Worm (Caenorhabditis elegans) whole organism, midembryonic: ENCODE data around the gene sel-8.

Source experiments
- cog-1 ChIP-seq: sonication (generic microtip); optimal IDR thresholded peaks from 2 replicates; lab custom pipeline; 2016; ENCODE audit warnings: missing genetic modification characterization, missing compliant biosample characterization
- flt-1 ChIP-seq: fragments of 200-800 bp; sonication (Bioruptor generic); IDR thresholded peaks from 2 replicates; pipeline ENCODE4 v1.3.6; 2022; ENCODE audit warnings: missing genetic modification characterization, missing compliant biosample characterization
- klf-2 ChIP-seq: fragments of 200-800 bp; sonication (Bioruptor generic); conservative IDR thresholded peaks from 2 replicates; pipeline ENCODE4 v1.3.6; 2022; ENCODE audit warnings: missing genetic modification reagents, missing genetic modification characterization, missing compliant biosample characterization
- ref-1 ChIP-seq: fragments of 200-800 bp; sonication (Bioruptor generic); conservative IDR thresholded peaks from 2 replicates; pipeline ENCODE4 v1.3.6; 2022; ENCODE audit warnings: missing genetic modification reagents, missing genetic modification characterization, missing compliant biosample characterization
- ztf-23 ChIP-seq: fragments of 200-800 bp; sonication (Bioruptor generic); IDR thresholded peaks from 2 replicates; pipeline ENCODE4 v1.3.6; 2022; ENCODE audit warnings: missing genetic modification reagents, missing genetic modification characterization, missing compliant biosample characterization

DNA sequence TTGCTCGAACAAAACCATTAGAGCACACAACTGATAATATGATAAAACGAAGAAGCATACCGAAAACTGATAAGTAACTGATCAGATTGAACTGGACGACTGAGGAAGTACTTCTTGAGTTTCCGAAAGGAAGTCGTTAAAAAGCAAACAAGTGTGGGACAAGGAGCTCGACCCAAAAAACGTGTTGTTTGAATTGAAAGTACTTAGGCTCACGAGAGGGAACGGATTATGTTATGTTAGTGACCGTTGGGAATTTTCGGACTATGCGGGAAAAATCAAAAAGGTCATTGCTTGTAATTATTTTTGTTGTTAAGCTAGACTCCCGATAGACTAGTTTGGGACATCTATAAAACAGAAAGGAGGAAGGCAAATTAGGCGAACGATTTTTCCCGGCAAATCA lies 45.3 kb downstream of the sel-8 start, which contains the start of gene C48D5.3:
- TF ChIP-seq ztf-23 (GFP tag; lab: Robert Waterston, UW) (no peak), flt-1 (no peak), ref-1 (GFP tag; lab: Robert Waterston, UW) (no peak), cog-1 (no peak), klf-2 (GFP tag; lab: Robert Waterston, UW) (no peak)
